Worm (Caenorhabditis elegans): ENCODE results near the gene srab-1.

srab-1 gene

ce11 chrV:5086919-5087404 lies 15.0 kb downstream of the srab-1 start, which contains the start of gene Y58A7A.5:
Gene Y58A7A.5, minus strand, starts transcription at chrV:5086969.
- TF ChIP-seq daf-12 (tag; optimal IDR thresholded peaks at IDR 0.05), result no peak
- no peak for TF ChIP-seq Y105C5A.15 (GFP tag; IDR thresholded peaks at IDR 0.05)
- no peak for TF ChIP-seq nhr-102 (tag; optimal IDR thresholded peaks at IDR 0.05)
- no peak for TF ChIP-seq rbr-2 (tag; optimal IDR thresholded peaks at IDR 0.05)
- TF ChIP-seq mes-2 (tag; optimal IDR thresholded peaks at IDR 0.05; ENCODE audit: poor library complexity, severe bottlenecking), result no peak
- TF ChIP-seq set-16 (GFP tag; IDR thresholded peaks at IDR 0.05), result no peak
- no peak for TF ChIP-seq php-3 (GFP tag; IDR thresholded peaks at IDR 0.05)
- no peak for TF ChIP-seq lin-39 (tag; optimal IDR thresholded peaks at IDR 0.05)
- peak; percentile 57; the same call in 1 of the 2 replicates for TF ChIP-seq dmd-6 (GFP tag; IDR thresholded peaks at IDR 0.05)
- no peak for TF ChIP-seq ceh-28 (tag; optimal IDR thresholded peaks at IDR 0.05)
- no peak for TF ChIP-seq snpc-4 (tag; optimal IDR thresholded peaks at IDR 0.05)
- TF ChIP-seq nhr-6 (tag; optimal IDR thresholded peaks at IDR 0.05), result peak; percentile 60
- no peak for TF ChIP-seq F37D6.2 (tag; optimal IDR thresholded peaks at IDR 0.05)
- TF ChIP-seq mxl-2 (GFP tag; conservative IDR thresholded peaks at IDR 0.05), result no peak
- no peak for TF ChIP-seq hlh-30 (tag; optimal IDR thresholded peaks at IDR 0.05; ENCODE audit: insufficient read depth)
- TF ChIP-seq dpl-1 (GFP tag; optimal IDR thresholded peaks at IDR 0.05), result peak; percentile 28
- TF ChIP-seq duxl-1 (tag; optimal IDR thresholded peaks at IDR 0.05; ENCODE audit: poor library complexity), result no peak
- TF ChIP-seq nhr-10 (tag; optimal IDR thresholded peaks at IDR 0.05), result no peak
- no peak for TF ChIP-seq lin-1 (GFP tag; IDR thresholded peaks at IDR 0.05)
- no peak for TF ChIP-seq R02D3.7 (tag; optimal IDR thresholded peaks at IDR 0.05)
- TF ChIP-seq spr-3 (GFP tag; optimal IDR thresholded peaks at IDR 0.05), result no peak
- no peak for TF ChIP-seq zag-1 (tag; optimal IDR thresholded peaks at IDR 0.05)
- peak in 1 of 2 experiments; percentile 39 for TF ChIP-seq hif-1 (tag; optimal IDR thresholded peaks at IDR 0.05)
- TF ChIP-seq dve-1 (tag; optimal IDR thresholded peaks at IDR 0.05; ENCODE audit: insufficient read depth), result no peak
- no peak for TF ChIP-seq zfp-2 (tag; optimal IDR thresholded peaks at IDR 0.05)
- no peak for TF ChIP-seq ztf-7 (tag; optimal IDR thresholded peaks at IDR 0.05)
- TF ChIP-seq mdt-29 (GFP tag; IDR thresholded peaks at IDR 0.05), result no peak
- TF ChIP-seq mxl-3 (GFP tag; optimal IDR thresholded peaks at IDR 0.05), result no peak
- TF ChIP-seq ama-1 (optimal IDR thresholded peaks at IDR 0.05), result no peak
- no peak for TF ChIP-seq nhr-111 (GFP tag; optimal IDR thresholded peaks at IDR 0.05)
- TF ChIP-seq T20F7.1 (GFP tag; optimal IDR thresholded peaks at IDR 0.05), result peak; percentile 49
- TF ChIP-seq daf-8 (GFP tag; IDR thresholded peaks at IDR 0.05), result no peak
- no peak for TF ChIP-seq ces-1 (GFP tag; optimal IDR thresholded peaks at IDR 0.05)
- TF ChIP-seq F44E2.7 (GFP tag; IDR thresholded peaks at IDR 0.05), result no peak
- TF ChIP-seq saeg-2 (GFP tag; IDR thresholded peaks at IDR 0.05), result no peak
- no peak for TF ChIP-seq Y75B8A.6 (GFP tag; IDR thresholded peaks at IDR 0.05)
- no peak for TF ChIP-seq nhr-25 (tag; optimal IDR thresholded peaks at IDR 0.05; ENCODE audit: borderline replicate concordance, insufficient read depth)
- TF ChIP-seq pha-4 (GFP tag; IDR thresholded peaks at IDR 0.05), result no peak
- peak; percentile 19 for TF ChIP-seq pha-4 (tag; optimal IDR thresholded peaks at IDR 0.05)
- peak in 1 of 2 experiments; percentile 54 for TF ChIP-seq daf-16 (GFP tag; optimal IDR thresholded peaks at IDR 0.05)
- TF ChIP-seq daf-16 (tag; optimal IDR thresholded peaks at IDR 0.05), result no peak
- no peak for TF ChIP-seq cey-2 (tag; optimal IDR thresholded peaks at IDR 0.05; ENCODE audit: borderline replicate concordance, insufficient read depth)
- TF ChIP-seq egl-43 (GFP tag; IDR thresholded peaks at IDR 0.05), result no peak
- TF ChIP-seq hmg-1.1 (GFP tag; IDR thresholded peaks at IDR 0.05), result no peak
- no peak for TF ChIP-seq nhr-11 (tag; optimal IDR thresholded peaks at IDR 0.05)
- TF ChIP-seq fkh-10 (GFP tag; optimal IDR thresholded peaks at IDR 0.05), result no peak
- peak; percentile 64 for TF ChIP-seq nhr-28 (tag; optimal IDR thresholded peaks at IDR 0.05)
- no peak for TF ChIP-seq vab-7 (GFP tag; IDR thresholded peaks at IDR 0.05)
- no peak for TF ChIP-seq mdl-1 (tag; optimal IDR thresholded peaks at IDR 0.05)
- TF ChIP-seq ceh-44 (GFP tag; IDR thresholded peaks at IDR 0.05), result no peak
- peak; percentile 40 for TF ChIP-seq hlh-11 (tag; optimal IDR thresholded peaks at IDR 0.05)
